Worm (Caenorhabditis elegans) whole organism, mixed stage, embryonic: ENCODE measurements around the gene F55B12.2.

Experiments
- elt-1 ChIP-seq: sonication (generic microtip); optimal IDR thresholded peaks from 2 replicates; lab custom pipeline; 2017; ENCODE audit warnings: missing genetic modification characterization, mild to moderate bottlenecking, missing compliant biosample characterization, antibody characterized with exemption, moderate library complexity, borderline replicate concordance; ENCODE audit not compliant: insufficient read depth
- nhr-237 ChIP-seq: fragments of 150-350 bp; optimal IDR thresholded peaks from 2 replicates; lab custom pipeline; 2014; ENCODE audit warnings: missing biosample characterization, missing genetic modification characterization
- nhr-28 ChIP-seq: fragments of 150-350 bp; optimal IDR thresholded peaks from 2 replicates; lab custom pipeline; 2014; ENCODE audit warnings: missing biosample characterization, missing genetic modification characterization
- snpc-4 ChIP-seq: fragments of 150-350 bp; optimal IDR thresholded peaks from 2 replicates; lab custom pipeline; 2014; ENCODE audit warnings: missing biosample characterization, missing genetic modification characterization

DNA sequence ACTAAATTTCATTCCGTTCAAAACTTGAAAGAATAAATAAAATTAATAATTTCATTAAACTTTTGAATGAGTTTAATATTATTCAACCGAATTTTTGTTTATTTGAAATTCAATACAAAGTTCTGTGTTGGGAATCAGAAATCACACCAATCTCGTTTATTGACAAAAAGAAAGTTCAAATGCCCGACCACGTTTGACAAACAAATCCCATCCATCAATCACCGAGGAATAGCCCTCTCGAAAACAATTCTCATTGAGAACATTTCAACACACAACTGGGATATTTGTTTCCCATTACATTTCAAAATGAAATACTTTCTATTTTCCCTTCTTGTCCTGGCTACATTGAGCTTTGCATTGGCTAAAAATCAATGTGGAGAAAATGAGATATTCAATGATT lies 38.9 kb downstream of the F55B12.2 start, which contains the start of gene F53C11.9:
- TF ChIP-seq nhr-28 (tag; lab: Kevin White, UChicago) (no peak), elt-1 (no peak), snpc-4 (tag; lab: Kevin White, UChicago) (no peak), nhr-237 (tag; lab: Kevin White, UChicago) (no peak)
